Worm (Caenorhabditis elegans): Measurements from ENCODE around the gene col-43.

DNA sequence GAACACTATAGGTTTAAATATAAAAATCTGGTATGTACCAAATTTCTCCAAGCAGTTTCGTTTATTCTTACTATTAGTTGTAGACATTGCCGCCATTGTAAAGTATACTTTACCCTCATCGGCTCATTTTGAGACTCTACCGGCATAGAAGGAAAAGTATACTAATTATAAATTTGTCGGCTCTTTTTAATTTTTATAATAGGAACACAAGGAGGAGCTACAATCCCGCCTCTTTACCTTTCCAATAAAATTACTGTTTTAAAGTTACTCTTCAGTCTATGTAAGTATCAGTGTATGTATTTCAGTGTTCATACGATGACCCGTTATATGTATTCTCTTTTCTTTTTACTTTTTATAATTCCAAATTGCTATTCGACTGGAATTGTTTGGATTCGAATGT lies 48.6 kb upstream of the col-43 start, which contains the start of gene sdz-23:
- TF ChIP-seq elt-3 (tag; optimal IDR thresholded peaks at IDR 0.05) (no peak), skn-1 (tag; optimal IDR thresholded peaks at IDR 0.05) (no peak), aly-2 (tag; optimal IDR thresholded peaks at IDR 0.05) (no peak), ztf-11 (tag; optimal IDR thresholded peaks at IDR 0.05) (no peak), ama-1 (optimal IDR thresholded peaks at IDR 0.05) (no peak), fos-1 (tag; optimal IDR thresholded peaks at IDR 0.05) (no peak), nhr-76 (tag; optimal IDR thresholded peaks at IDR 0.05) (no peak), lin-15B (tag; optimal IDR thresholded peaks at IDR 0.05) (no peak), R02D3.7 (tag; optimal IDR thresholded peaks at IDR 0.05) (no peak), unc-62 (GFP tag; optimal IDR thresholded peaks at IDR 0.05) (no peak), nhr-11 (tag; optimal IDR thresholded peaks at IDR 0.05) (no peak), ceh-16 (tag; optimal IDR thresholded peaks at IDR 0.05) (no peak)

All from whole organism, L3 larva.